Fruit fly (Drosophila melanogaster) whole organism: Measurements from ENCODE around the gene Klp98A.

Experiments
- Dll ChIP-seq: fragments of >200 bp; optimal IDR thresholded peaks from 2 replicates; lab custom pipeline; 2017
- EcR ChIP-seq, 2 experiments: fragments of >200 bp; optimal IDR thresholded peaks; 2 replicates each; lab custom pipeline; 2017; ENCODE audit warnings: missing biosample characterization in 2 of 2, missing genetic modification characterization in 2 of 2, missing genetic modification reagents in 2 of 2
- pan ChIP-seq: fragments of >200 bp; optimal IDR thresholded peaks from 2 replicates; lab custom pipeline; 2017
- psq ChIP-seq: fragments of >200 bp; optimal IDR thresholded peaks from 2 replicates; lab custom pipeline; 2017

- no peak for TF ChIP-seq pan (lab: Kevin White, UChicago)
- no peak for TF ChIP-seq psq (lab: Kevin White, UChicago)
- TF ChIP-seq Dll = no peak
- no peak for TF ChIP-seq EcR (GFP tag; optimal IDR thresholded peaks at IDR 0.05; lab: Kevin White, UChicago)
Observed at dm6 chr3R:27554964-27555363, 4.0 kb downstream of the Klp98A start.
